Worm (Caenorhabditis elegans) whole organism, early embryonic: ENCODE data around the gene K10H10.7.

ENCODE experiments used
- B0310.2 ChIP-seq: sonication (generic microtip); optimal IDR thresholded peaks from 2 replicates; lab custom pipeline; 2016; ENCODE audit warnings: mild to moderate bottlenecking, missing genetic modification characterization, missing compliant biosample characterization
- F13C5.2 ChIP-seq: sonication (generic microtip); optimal IDR thresholded peaks from 2 replicates; lab custom pipeline; 2017; ENCODE audit warnings: mild to moderate bottlenecking, missing genetic modification characterization, inconsistent platforms, missing compliant biosample characterization
- aly-1 ChIP-seq: sonication (generic microtip); optimal IDR thresholded peaks from 2 replicates; lab custom pipeline; 2016; ENCODE audit warnings: missing genetic modification characterization, missing compliant biosample characterization
- ama-1 ChIP-seq: fragments of 150-350 bp; optimal IDR thresholded peaks from 2 replicates; lab custom pipeline; 2014
- ceh-13 ChIP-seq: fragments of 200-800 bp; sonication (Bioruptor generic); optimal IDR thresholded peaks from 2 replicates; lab custom pipeline; 2018; ENCODE audit warnings: mild to moderate bottlenecking, missing genetic modification characterization, missing compliant biosample characterization
- ceh-36 ChIP-seq: sonication (generic microtip); optimal IDR thresholded peaks from 2 replicates; lab custom pipeline; 2016; ENCODE audit warnings: missing genetic modification characterization, inconsistent platforms, missing compliant biosample characterization
- ets-7 ChIP-seq: sonication (generic microtip); optimal IDR thresholded peaks from 2 replicates; lab custom pipeline; 2016; ENCODE audit warnings: missing genotype, missing genetic modification characterization, missing compliant biosample characterization
- flt-1 ChIP-seq: fragments of 200-800 bp; sonication (Bioruptor generic); IDR thresholded peaks from 2 replicates; pipeline ENCODE4 v1.3.6; 2022; ENCODE audit warnings: missing genetic modification characterization, missing compliant biosample characterization
- hmbx-1 ChIP-seq: sonication (generic microtip); optimal IDR thresholded peaks from 2 replicates; lab custom pipeline; 2016; ENCODE audit warnings: mild to moderate bottlenecking, missing genetic modification characterization, missing compliant biosample characterization
- hmg-4 ChIP-seq: fragments of 200-800 bp; sonication (Bioruptor generic); optimal IDR thresholded peaks from 2 replicates; lab custom pipeline; 2018; ENCODE audit warnings: mild to moderate bottlenecking, missing genetic modification characterization, missing compliant biosample characterization
- hnd-1 ChIP-seq: sonication (generic microtip); optimal IDR thresholded peaks from 2 replicates; lab custom pipeline; 2016; ENCODE audit warnings: missing genetic modification characterization, missing compliant biosample characterization
- pes-1 ChIP-seq: fragments of 200-800 bp; sonication (Bioruptor generic); IDR thresholded peaks from 2 replicates; pipeline ENCODE4 v1.3.6; 2022; ENCODE audit warnings: missing genetic modification reagents, missing genetic modification characterization, missing compliant biosample characterization
- scrt-1 ChIP-seq: fragments of 200-800 bp; sonication (Bioruptor generic); IDR thresholded peaks from 2 replicates; pipeline ENCODE4 v1.3.6; 2022; ENCODE audit warnings: missing genetic modification characterization, missing compliant biosample characterization
- sea-1 ChIP-seq: fragments of 200-800 bp; sonication (Bioruptor generic); conservative IDR thresholded peaks from 2 replicates; pipeline ENCODE4 v1.3.6; 2022; ENCODE audit warnings: missing genetic modification characterization, missing compliant biosample characterization
- tbx-11 ChIP-seq: fragments of 200-800 bp; sonication (Bioruptor generic); IDR thresholded peaks from 2 replicates; pipeline ENCODE4 v1.3.6; 2022; ENCODE audit warnings: missing genetic modification characterization, missing compliant biosample characterization
- tbx-37 ChIP-seq: fragments of 200-800 bp; sonication (Bioruptor generic); conservative IDR thresholded peaks from 2 replicates; pipeline ENCODE4 v1.3.6; 2022; ENCODE audit warnings: missing genetic modification reagents, missing genetic modification characterization, missing compliant biosample characterization
- tra-4 ChIP-seq: sonication (generic microtip); optimal IDR thresholded peaks from 2 replicates; lab custom pipeline; 2017; ENCODE audit warnings: missing genetic modification characterization, missing compliant biosample characterization

The K10H10.7 gene

ce11 chrII:14511189-14511588 is 3.7 kb upstream of the K10H10.7 start, which contains the start of gene K10H10.13:
TSS of gene K10H10.13 (minus strand) at chrII:14511289.
- TF ChIP-seq pes-1 (GFP tag; lab: Robert Waterston, UW) (no peak), sea-1 (GFP tag; lab: Robert Waterston, UW) (no peak), aly-1 (tag; lab: Kevin White, UChicago) (no peak), flt-1 (GFP tag; lab: Robert Waterston, UW) (no peak), tra-4 (tag; lab: Kevin White, UChicago) (no peak), ama-1 (lab: Kevin White, UChicago) (no peak), hmbx-1 (tag; lab: Kevin White, UChicago) (no peak), ceh-13 (GFP tag; lab: Kevin White, UChicago) (no peak), B0310.2 (tag; lab: Kevin White, UChicago) (no peak), scrt-1 (GFP tag; lab: Robert Waterston, UW) (no peak), ceh-36 (tag; lab: Kevin White, UChicago) (no peak), ets-7 (no peak), hmg-4 (GFP tag; lab: Kevin White, UChicago) (no peak)

- TF ChIP-seq B0310.2 (tag; lab: Kevin White, UChicago) (no peak), pes-1 (GFP tag; lab: Robert Waterston, UW) (no peak), scrt-1 (GFP tag; lab: Robert Waterston, UW) (no peak), hmg-4 (GFP tag; lab: Kevin White, UChicago) (no peak), ama-1 (lab: Kevin White, UChicago) (no peak), tra-4 (tag; lab: Kevin White, UChicago) (no peak), ceh-36 (tag; lab: Kevin White, UChicago) (no peak), flt-1 (GFP tag; lab: Robert Waterston, UW) (no peak), tbx-11 (GFP tag; lab: Robert Waterston, UW) (no peak), hmbx-1 (tag; lab: Kevin White, UChicago) (no peak), sea-1 (GFP tag; lab: Robert Waterston, UW) (no peak), F13C5.2 (no peak), ceh-13 (GFP tag; lab: Kevin White, UChicago) (no peak)
Measured at ce11 chrII:14510162-14510561, 2.7 kb upstream of the K10H10.7 start.

- TF ChIP-seq hmg-4 (GFP tag; lab: Kevin White, UChicago), result no peak
- no peak for TF ChIP-seq ceh-13 (GFP tag; lab: Kevin White, UChicago)
- no peak for TF ChIP-seq hmbx-1 (tag; lab: Kevin White, UChicago)
- TF ChIP-seq scrt-1 (GFP tag; lab: Robert Waterston, UW), result no peak
- no peak for TF ChIP-seq ets-7
Measured at ce11 chrII:14506245-14506644, 1.2 kb downstream of the K10H10.7 start, which contains the start of gene K10H10.12. TSS of gene K10H10.12 (minus strand) at chrII:14506345.

ce11 chrII:14502997-14503396 is 4.5 kb downstream of the K10H10.7 start, which contains the start of gene K10H10.6:
TSS of gene K10H10.6 (plus strand) at chrII:14503297.
- no peak for TF ChIP-seq aly-1 (tag; lab: Kevin White, UChicago)
- TF ChIP-seq ets-7, result no peak

ce11 chrII:14501447-14501846 is 6.0 kb downstream of the K10H10.7 start, which contains the start of gene K10H10.5:
TSS of gene K10H10.5 (plus strand) at chrII:14501747.
- TF ChIP-seq sea-1 (GFP tag; lab: Robert Waterston, UW), result no peak
- TF ChIP-seq ama-1 (lab: Kevin White, UChicago), result no peak
- no peak for TF ChIP-seq ceh-13 (GFP tag; lab: Kevin White, UChicago)
- no peak for TF ChIP-seq pes-1 (GFP tag; lab: Robert Waterston, UW)
- TF ChIP-seq scrt-1 (GFP tag; lab: Robert Waterston, UW), result no peak
- no peak for TF ChIP-seq hnd-1 (tag; lab: Kevin White, UChicago)
- no peak for TF ChIP-seq tbx-37 (GFP tag; lab: Robert Waterston, UW)
- no peak for TF ChIP-seq tbx-11 (GFP tag; lab: Robert Waterston, UW)
- no peak for TF ChIP-seq tra-4 (tag; lab: Kevin White, UChicago)
- no peak for TF ChIP-seq F13C5.2
- no peak for TF ChIP-seq B0310.2 (tag; lab: Kevin White, UChicago)
- TF ChIP-seq hmg-4 (GFP tag; lab: Kevin White, UChicago), result no peak
- TF ChIP-seq flt-1 (GFP tag; lab: Robert Waterston, UW), result no peak
- TF ChIP-seq ceh-36 (tag; lab: Kevin White, UChicago), result no peak
- TF ChIP-seq ets-7, result no peak
- no peak for TF ChIP-seq aly-1 (tag; lab: Kevin White, UChicago)
- TF ChIP-seq hmbx-1 (tag; lab: Kevin White, UChicago), result no peak

ce11 chrII:14500122-14500521 is 7.3 kb downstream of the K10H10.7 start, which contains the start of gene K10H10.4:
TSS of gene K10H10.4 (plus strand) at chrII:14500422.
- no peak for TF ChIP-seq ceh-13 (GFP tag; lab: Kevin White, UChicago)
- no peak for TF ChIP-seq hmbx-1 (tag; lab: Kevin White, UChicago)
- TF ChIP-seq scrt-1 (GFP tag; lab: Robert Waterston, UW), result no peak
- TF ChIP-seq ets-7, result no peak
- TF ChIP-seq ceh-36 (tag; lab: Kevin White, UChicago), result no peak
- TF ChIP-seq tra-4 (tag; lab: Kevin White, UChicago), result no peak
- TF ChIP-seq hnd-1 (tag; lab: Kevin White, UChicago), result no peak
- no peak for TF ChIP-seq tbx-37 (GFP tag; lab: Robert Waterston, UW)
- TF ChIP-seq flt-1 (GFP tag; lab: Robert Waterston, UW), result no peak

- no peak for TF ChIP-seq tra-4 (tag; lab: Kevin White, UChicago)
- TF ChIP-seq tbx-37 (GFP tag; lab: Robert Waterston, UW), result no peak
Measured at ce11 chrII:14497848-14498247, 9.6 kb downstream of the K10H10.7 start, which contains the start of gene dhs-8. TSS of gene dhs-8 (plus strand) at chrII:14498026.

ce11 chrII:14496809-14497208 is 10.7 kb downstream of the K10H10.7 start:
- TF ChIP-seq F13C5.2 (peak; percentile 90), scrt-1 (GFP tag; lab: Robert Waterston, UW) (peak; percentile 91), hmg-4 (GFP tag; lab: Kevin White, UChicago) (peak; percentile 98), aly-1 (tag; lab: Kevin White, UChicago) (peak; percentile 97), ets-7 (peak; percentile 80), tbx-37 (GFP tag; lab: Robert Waterston, UW) (peak; percentile 48; the same call in 1 of the 2 replicates), hmbx-1 (tag; lab: Kevin White, UChicago) (peak; percentile 87), ceh-36 (tag; lab: Kevin White, UChicago) (peak; percentile 93), sea-1 (GFP tag; lab: Robert Waterston, UW) (peak; percentile 92), hnd-1 (tag; lab: Kevin White, UChicago) (peak; percentile 95), ceh-13 (GFP tag; lab: Kevin White, UChicago) (peak; percentile 89), tbx-11 (GFP tag; lab: Robert Waterston, UW) (peak; percentile 90), ama-1 (lab: Kevin White, UChicago) (no peak), pes-1 (GFP tag; lab: Robert Waterston, UW) (peak; percentile 93), flt-1 (GFP tag; lab: Robert Waterston, UW) (peak; percentile 91), tra-4 (tag; lab: Kevin White, UChicago) (peak; percentile 86), B0310.2 (tag; lab: Kevin White, UChicago) (peak; percentile 84)
